Fruit fly (Drosophila melanogaster) whole organism, embryonic: ENCODE measurements around the gene Agpat4.
A peak's percentile ranks its signal among the peaks of the same experiment; 100 is the strongest.

Experiments used
- Atf-2 ChIP-seq: fragments of 200-800 bp; sonication (Bioruptor generic); optimal IDR thresholded peaks from 2 replicates; lab custom pipeline; 2016; ENCODE audit warnings: missing biosample characterization, missing genetic modification characterization
- CG10959 ChIP-seq: fragments of 200-800 bp; sonication (Bioruptor generic); IDR thresholded peaks from 2 replicates; pipeline ENCODE4 v1.3.6; 2022; ENCODE audit warnings: missing biosample characterization, missing genetic modification characterization
- CG10979 ChIP-seq: fragments of 200-800 bp; sonication (Bioruptor generic); optimal IDR thresholded peaks from 2 replicates; lab custom pipeline; 2018; ENCODE audit warnings: missing biosample characterization, mild to moderate bottlenecking, missing genetic modification characterization, moderate library complexity
- CG11247 ChIP-seq: fragments of 200-800 bp; sonication (Bioruptor generic); IDR thresholded peaks from 2 replicates; pipeline ENCODE4 v1.3.6; 2022; ENCODE audit warnings: missing biosample characterization, missing genetic modification characterization
- CG11398 ChIP-seq: fragments of 200-800 bp; sonication (Bioruptor generic); optimal IDR thresholded peaks from 2 replicates; lab custom pipeline; 2016; ENCODE audit warnings: missing biosample characterization, missing genetic modification characterization
- CG13775 ChIP-seq: fragments of 200-800 bp; sonication (Bioruptor generic); optimal IDR thresholded peaks from 3 replicates; lab custom pipeline; 2017; ENCODE audit warnings: missing biosample characterization, mild to moderate bottlenecking, missing genetic modification characterization
- CG14965 ChIP-seq: fragments of 200-800 bp; sonication (Bioruptor generic); optimal IDR thresholded peaks from 2 replicates; lab custom pipeline; 2016; ENCODE audit warnings: missing biosample characterization, missing genetic modification characterization, borderline replicate concordance
- CG1529 ChIP-seq: fragments of 200-800 bp; sonication (Bioruptor generic); optimal IDR thresholded peaks from 3 replicates; lab custom pipeline; 2018; ENCODE audit warnings: missing biosample characterization, missing genetic modification characterization
- CG15479 ChIP-seq: fragments of 200-800 bp; sonication (Bioruptor generic); optimal IDR thresholded peaks from 3 replicates; lab custom pipeline; 2019; ENCODE audit warnings: missing biosample characterization, mild to moderate bottlenecking, missing genetic modification characterization, moderate library complexity
- CG15696 ChIP-seq: fragments of 200-800 bp; sonication (Bioruptor generic); optimal IDR thresholded peaks from 2 replicates; lab custom pipeline; 2019; ENCODE audit warnings: missing biosample characterization, mild to moderate bottlenecking, missing genetic modification characterization, moderate library complexity
- CG17186 ChIP-seq: fragments of 200-800 bp; sonication (Bioruptor generic); optimal IDR thresholded peaks from 3 replicates; lab custom pipeline; 2017; ENCODE audit warnings: missing biosample characterization, missing genetic modification reagents, missing genetic modification characterization
- CG1792 ChIP-seq: fragments of 200-800 bp; sonication (Bioruptor generic); optimal IDR thresholded peaks from 2 replicates; lab custom pipeline; 2016; ENCODE audit warnings: missing biosample characterization, missing genetic modification characterization
- CG18619 ChIP-seq: fragments of 200-800 bp; sonication (Bioruptor generic); optimal IDR thresholded peaks from 3 replicates; lab custom pipeline; 2017; ENCODE audit warnings: missing biosample characterization, mild to moderate bottlenecking, missing genetic modification characterization
- CG32772 ChIP-seq: fragments of 200-800 bp; sonication (Bioruptor generic); IDR thresholded peaks from 2 replicates; pipeline ENCODE4 v1.3.6; 2022; ENCODE audit warnings: missing biosample characterization, missing genetic modification characterization
- CG3407 ChIP-seq: fragments of 200-800 bp; sonication (Bioruptor generic); optimal IDR thresholded peaks from 2 replicates; lab custom pipeline; 2018; ENCODE audit warnings: missing biosample characterization, mild to moderate bottlenecking, missing genetic modification characterization
- CG3995 ChIP-seq: fragments of 200-800 bp; sonication (Bioruptor generic); optimal IDR thresholded peaks from 3 replicates; lab custom pipeline; 2016; ENCODE audit warnings: missing biosample characterization, missing genetic modification characterization
- CG43689 ChIP-seq: fragments of 200-800 bp; sonication (Bioruptor generic); IDR thresholded peaks from 2 replicates; pipeline ENCODE4 v1.3.6; 2022; ENCODE audit warnings: missing biosample characterization, missing genetic modification characterization
- CG4820 ChIP-seq: fragments of 200-800 bp; sonication (Bioruptor generic); optimal IDR thresholded peaks from 3 replicates; lab custom pipeline; 2016; ENCODE audit warnings: missing biosample characterization, missing genetic modification characterization
- CG6813 ChIP-seq: fragments of 200-800 bp; sonication (Bioruptor generic); optimal IDR thresholded peaks from 2 replicates; lab custom pipeline; 2017; ENCODE audit warnings: missing biosample characterization, missing genetic modification characterization, mild to moderate bottlenecking, moderate library complexity, missing genetic modification reagents
- CG8478 ChIP-seq: fragments of >200 bp; optimal IDR thresholded peaks from 2 replicates; lab custom pipeline; 2018
- CG9797 ChIP-seq: fragments of 200-800 bp; sonication (Bioruptor generic); optimal IDR thresholded peaks from 3 replicates; lab custom pipeline; 2018; ENCODE audit warnings: missing biosample characterization, mild to moderate bottlenecking, missing genetic modification characterization
- Deaf1 ChIP-seq: fragments of 200-800 bp; optimal IDR thresholded peaks from 3 replicates; lab custom pipeline; 2019; ENCODE audit warnings: missing biosample characterization, mild to moderate bottlenecking, missing genetic modification characterization, moderate library complexity
- E2f1 ChIP-seq: fragments of 200-800 bp; sonication (Bioruptor generic); IDR thresholded peaks from 2 replicates; pipeline ENCODE4 v1.3.6; 2022; ENCODE audit warnings: missing biosample characterization, missing genetic modification characterization
- Gsc ChIP-seq: fragments of 200-800 bp; sonication (Bioruptor generic); IDR thresholded peaks from 2 replicates; pipeline ENCODE4 v1.3.6; 2022; ENCODE audit warnings: missing biosample characterization, missing genetic modification characterization
- Hmr ChIP-seq: fragments of 200-800 bp; sonication (Bioruptor generic); optimal IDR thresholded peaks from 3 replicates; lab custom pipeline; 2017; ENCODE audit warnings: mild to moderate bottlenecking, missing biosample characterization, missing genetic modification reagents, missing genetic modification characterization
- Hr51 ChIP-seq, 2 experiments: fragments of 200-800 bp; sonication (Bioruptor generic); optimal IDR thresholded peaks; 2 replicates in 1 of 2; 3 replicates in 1 of 2; lab custom pipeline; 2016 to 2018; ENCODE audit warnings: missing biosample characterization in 2 of 2, missing genetic modification characterization in 2 of 2, mild to moderate bottlenecking in 1 of 2, moderate library complexity in 1 of 2
- NFAT ChIP-seq: fragments of 200-800 bp; sonication (Bioruptor generic); IDR thresholded peaks from 2 replicates; pipeline ENCODE4 v1.3.6; 2022; ENCODE audit warnings: missing biosample characterization, missing genetic modification characterization
- NfI ChIP-seq: fragments of 200-800 bp; sonication (Bioruptor generic); optimal IDR thresholded peaks from 3 replicates; lab custom pipeline; 2018; ENCODE audit warnings: missing biosample characterization, mild to moderate bottlenecking, missing genetic modification characterization, moderate library complexity
- TFAM ChIP-seq: fragments of 200-800 bp; sonication (Bioruptor generic); optimal IDR thresholded peaks from 2 replicates; lab custom pipeline; 2017; ENCODE audit warnings: missing biosample characterization, missing genetic modification characterization, inconsistent platforms
- Trl ChIP-seq, 3 experiments: fragments of >200 bp in 2 of 3; fragments of 200-800 bp in 1 of 3; sonication (Bioruptor generic) in 1 of 3; optimal IDR thresholded peaks; 2 replicates in 1 of 3; 3 replicates in 2 of 3; lab custom pipeline; 2016 to 2017; ENCODE audit warnings: missing biosample characterization in 1 of 3, missing genetic modification characterization in 1 of 3
- ara ChIP-seq: fragments of 200-800 bp; sonication (Bioruptor generic); IDR thresholded peaks from 2 replicates; pipeline ENCODE4 v1.3.6; 2022; ENCODE audit warnings: missing biosample characterization, missing genetic modification characterization
- bcd ChIP-seq: fragments of 200-800 bp; sonication (Bioruptor generic); optimal IDR thresholded peaks from 2 replicates; lab custom pipeline; 2017; ENCODE audit warnings: missing biosample characterization, mild to moderate bottlenecking, missing genetic modification characterization
- danr ChIP-seq: fragments of 200-800 bp; sonication (Bioruptor generic); IDR thresholded peaks from 2 replicates; pipeline ENCODE4 v1.3.6; 2022; ENCODE audit warnings: missing biosample characterization, missing genetic modification characterization
- eve ChIP-seq, 2 experiments: fragments of >200 bp; optimal IDR thresholded peaks; 2 replicates each; lab custom pipeline; 2017; ENCODE audit warnings: missing biosample characterization in 2 of 2, missing genetic modification characterization in 2 of 2
- fd102C ChIP-seq: fragments of 200-800 bp; sonication (Bioruptor generic); optimal IDR thresholded peaks from 2 replicates; lab custom pipeline; 2018; ENCODE audit warnings: missing biosample characterization, mild to moderate bottlenecking, missing genetic modification characterization, moderate library complexity
- gem ChIP-seq: fragments of 200-800 bp; sonication (Bioruptor generic); optimal IDR thresholded peaks from 2 replicates; lab custom pipeline; 2019; ENCODE audit warnings: missing biosample characterization, mild to moderate bottlenecking, missing genetic modification characterization, moderate library complexity
- gsb ChIP-seq: fragments of 200-800 bp; sonication (Bioruptor generic); IDR thresholded peaks from 2 replicates; pipeline ENCODE4 v1.3.6; 2022; ENCODE audit warnings: missing biosample characterization, missing genetic modification characterization
- hbn ChIP-seq: fragments of 200-800 bp; sonication (Bioruptor generic); IDR thresholded peaks from 2 replicates; pipeline ENCODE4 v1.3.6; 2022; ENCODE audit warnings: missing biosample characterization, missing genetic modification characterization; ENCODE audit not compliant: partially characterized antibody
- jigr1 ChIP-seq: fragments of 200-800 bp; sonication (Bioruptor generic); IDR thresholded peaks from 3 replicates; pipeline ENCODE4 v1.3.6; 2022; ENCODE audit warnings: missing biosample characterization, missing genetic modification characterization
- kah ChIP-seq: fragments of 200-800 bp; sonication (Bioruptor generic); optimal IDR thresholded peaks from 2 replicates; lab custom pipeline; 2018; ENCODE audit warnings: missing biosample characterization, mild to moderate bottlenecking, missing genetic modification characterization
- pnt ChIP-seq: fragments of 200-800 bp; sonication (Bioruptor generic); optimal IDR thresholded peaks from 3 replicates; lab custom pipeline; 2016; ENCODE audit warnings: missing biosample characterization, missing genetic modification characterization
- rib ChIP-seq: fragments of 200-800 bp; sonication (Bioruptor generic); IDR thresholded peaks from 2 replicates; pipeline ENCODE4 v1.3.6; 2022; ENCODE audit warnings: missing biosample characterization, missing genetic modification characterization
- sc ChIP-seq, 3 experiments: fragments of >200 bp in 2 of 3; fragments of 200-800 bp in 1 of 3; sonication (Bioruptor generic) in 1 of 3; optimal IDR thresholded peaks; 2 replicates in 2 of 3; 3 replicates in 1 of 3; lab custom pipeline; 2017; ENCODE audit warnings: mild to moderate bottlenecking in 1 of 3, missing biosample characterization in 1 of 3, missing genetic modification characterization in 1 of 3, missing genetic modification reagents in 1 of 3
- seq ChIP-seq: fragments of 200-800 bp; sonication (Bioruptor generic); IDR thresholded peaks from 2 replicates; pipeline ENCODE4 v1.3.6; 2022; ENCODE audit warnings: missing biosample characterization, missing genetic modification characterization
- shn ChIP-seq: fragments of 200-800 bp; sonication (Bioruptor generic); optimal IDR thresholded peaks from 3 replicates; lab custom pipeline; 2016; ENCODE audit warnings: missing biosample characterization, missing genetic modification characterization
- tll ChIP-seq, 2 experiments: fragments of 200-800 bp in 1 of 2; fragments of >200 bp in 1 of 2; sonication (Bioruptor generic) in 1 of 2; optimal IDR thresholded peaks; 2 replicates each; lab custom pipeline; 2017 to 2019; ENCODE audit warnings: missing biosample characterization in 2 of 2, missing genetic modification characterization in 2 of 2, mild to moderate bottlenecking in 1 of 2, moderate library complexity in 1 of 2
- tx ChIP-seq: fragments of 200-800 bp; sonication (Bioruptor generic); optimal IDR thresholded peaks from 2 replicates; lab custom pipeline; 2016; ENCODE audit warnings: missing biosample characterization, missing genetic modification characterization
- z ChIP-seq: fragments of 200-800 bp; sonication (Bioruptor generic); IDR thresholded peaks from 3 replicates; pipeline ENCODE4 v1.3.6; 2022; ENCODE audit warnings: missing biosample characterization, missing genetic modification characterization
- zfh1 ChIP-seq: fragments of 200-800 bp; sonication (Bioruptor generic); IDR thresholded peaks from 3 replicates; pipeline ENCODE4 v1.3.6; 2022; ENCODE audit warnings: missing biosample characterization, missing genetic modification characterization

Gene Agpat4

DNA sequence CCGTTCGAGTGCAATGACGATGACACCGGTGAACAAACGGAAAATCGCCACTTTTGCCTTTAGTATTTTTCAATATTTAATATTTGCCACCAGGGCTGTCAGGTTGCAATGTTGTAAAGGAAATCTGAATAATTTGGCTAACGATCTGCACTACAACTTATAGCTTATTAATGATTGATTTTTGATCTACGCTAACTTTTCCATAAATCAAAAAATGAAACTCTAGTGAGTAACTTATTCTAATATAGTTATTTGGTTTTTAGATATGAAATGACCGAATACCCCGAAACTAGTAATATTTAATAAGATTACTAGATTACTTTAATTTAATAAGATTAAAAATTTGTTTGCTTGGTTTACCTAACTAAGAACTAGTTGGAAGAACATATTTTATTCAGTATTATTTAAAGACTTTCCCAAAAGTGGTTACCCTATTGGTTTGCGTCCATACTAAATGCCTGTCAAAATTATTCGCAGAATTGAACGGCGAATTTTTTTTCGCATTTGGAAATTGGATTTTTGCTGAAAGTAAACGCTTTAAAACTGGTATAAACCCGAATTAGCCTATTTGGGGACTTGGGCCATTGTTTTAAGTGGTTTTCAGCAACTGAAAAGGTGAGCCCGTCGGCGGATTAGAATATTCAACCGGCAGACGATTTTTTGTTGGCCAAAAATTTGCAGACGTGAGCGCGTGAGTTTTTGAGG lies 4.7 kb upstream of the Agpat4 start, which contains the start of the genes Agpat3 and RAF2 (continued):
- TF ChIP-seq ara (GFP tag; lab: Robert Waterston, UW) (no peak), CG15696 (tag; lab: Kevin White, UChicago) (peak; percentile 11), CG15479 (GFP tag; lab: Kevin White, UChicago) (no peak), zfh1 (peak; percentile 48; the same call in 1 of the 3 replicates), CG6813 (GFP tag; lab: Kevin White, UChicago) (no peak), CG9797 (GFP tag; lab: Kevin White, UChicago) (peak; percentile 72), Hr51 (GFP tag; optimal IDR thresholded peaks at IDR 0.05; lab: Kevin White, UChicago) (peak; percentile 5 to 49), z (GFP tag; lab: Robert Waterston, UW) (no peak), gem (tag; lab: Kevin White, UChicago) (peak; percentile 73), Atf-2 (GFP tag; lab: Kevin White, UChicago) (no peak), CG18619 (GFP tag; lab: Kevin White, UChicago) (no peak), CG43689 (no peak), hbn (GFP tag; lab: Robert Waterston, UW) (no peak), Hmr (GFP tag; lab: Kevin White, UChicago) (peak; percentile 36), Gsc (GFP tag; lab: Robert Waterston, UW) (no peak), CG10979 (tag; lab: Kevin White, UChicago) (peak; percentile 8), eve (GFP tag; optimal IDR thresholded peaks at IDR 0.05; lab: Kevin White, UChicago) (no peak), fd102C (GFP tag; lab: Kevin White, UChicago) (no peak), CG14965 (no peak), Trl (optimal IDR thresholded peaks at IDR 0.05; lab: Kevin White, UChicago) (no peak), Trl (GFP tag; optimal IDR thresholded peaks at IDR 0.05; lab: Kevin White, UChicago) (peak; percentile 20), seq (GFP tag; lab: Robert Waterston, UW) (no peak), danr (GFP tag; lab: Robert Waterston, UW) (no peak), pnt (no peak), NFAT (GFP tag; lab: Robert Waterston, UW) (0 out of 2 replicates have a peak, but pooled peaks have one; percentile 12), CG3407 (no peak), NfI (GFP tag; lab: Kevin White, UChicago) (peak; percentile 43), CG32772 (peak; percentile 65), kah (no peak), Deaf1 (tag; lab: Kevin White, UChicago) (no peak), CG11398 (GFP tag; lab: Kevin White, UChicago) (no peak), sc (optimal IDR thresholded peaks at IDR 0.05; lab: Kevin White, UChicago) (no peak), sc (GFP tag; optimal IDR thresholded peaks at IDR 0.05; lab: Kevin White, UChicago) (no peak), E2f1 (GFP tag; lab: Robert Waterston, UW) (peak; percentile 52), CG4820 (GFP tag; lab: Kevin White, UChicago) (peak; percentile 22), shn (GFP tag; lab: Kevin White, UChicago) (no peak), CG8478 (lab: Kevin White, UChicago) (no peak), CG10959 (GFP tag; lab: Robert Waterston, UW) (no peak), bcd (GFP tag; lab: Kevin White, UChicago) (peak; percentile 36), CG3995 (GFP tag; lab: Kevin White, UChicago) (no peak), CG11247 (GFP tag; lab: Robert Waterston, UW) (no peak; the same call in 1 of the 2 replicates), rib (no peak), CG1792 (GFP tag; lab: Kevin White, UChicago) (no peak), jigr1 (GFP tag; lab: Robert Waterston, UW) (no peak), CG17186 (GFP tag; lab: Kevin White, UChicago) (no peak), tx (no peak), CG13775 (peak; percentile 54), CG1529 (no peak), tll (GFP tag; optimal IDR thresholded peaks at IDR 0.05; lab: Kevin White, UChicago) (peak in 1 of 2 experiments; percentile 46), TFAM (GFP tag; lab: Kevin White, UChicago) (no peak), gsb (GFP tag; lab: Robert Waterston, UW) (no peak)
